Fruit fly (Drosophila melanogaster) whole organism, embryonic: ENCODE results near the gene Fpgs1.

Experiments
- Awh ChIP-seq: fragments of 200-800 bp; sonication (Bioruptor generic); IDR thresholded peaks from 2 replicates; pipeline ENCODE4, ENCODE4 v1.3.6; 2022; ENCODE audit warnings: missing biosample characterization, missing genetic modification characterization
- CG10366 ChIP-seq: fragments of 200-800 bp; sonication (Bioruptor generic); IDR thresholded peaks from 2 replicates; pipeline ENCODE4 v1.3.6; 2022; ENCODE audit warnings: missing biosample characterization, missing genetic modification characterization
- CG11723 ChIP-seq: fragments of 200-800 bp; sonication (Bioruptor generic); optimal IDR thresholded peaks from 2 replicates; lab custom pipeline; 2017; ENCODE audit warnings: missing biosample characterization, mild to moderate bottlenecking, missing genetic modification characterization
- CG13296 ChIP-seq: fragments of 200-800 bp; sonication (Bioruptor generic); optimal IDR thresholded peaks from 3 replicates; lab custom pipeline; 2018; ENCODE audit warnings: missing biosample characterization, mild to moderate bottlenecking, missing genetic modification characterization
- CG15269 ChIP-seq: fragments of 200-800 bp; sonication (Bioruptor generic); optimal IDR thresholded peaks from 2 replicates; lab custom pipeline; 2018; ENCODE audit warnings: missing biosample characterization, mild to moderate bottlenecking, missing genetic modification characterization, moderate library complexity
- CG1529 ChIP-seq: fragments of 200-800 bp; sonication (Bioruptor generic); optimal IDR thresholded peaks from 3 replicates; lab custom pipeline; 2018; ENCODE audit warnings: missing biosample characterization, missing genetic modification characterization
- CG15696 ChIP-seq: fragments of 200-800 bp; sonication (Bioruptor generic); optimal IDR thresholded peaks from 2 replicates; lab custom pipeline; 2019; ENCODE audit warnings: missing biosample characterization, mild to moderate bottlenecking, missing genetic modification characterization, moderate library complexity
- CG2712 ChIP-seq: fragments of 200-800 bp; optimal IDR thresholded peaks from 3 replicates; lab custom pipeline; 2019; ENCODE audit warnings: missing biosample characterization, mild to moderate bottlenecking, missing genetic modification characterization, moderate library complexity
- CG2875 ChIP-seq: fragments of 200-800 bp; sonication (Bioruptor generic); optimal IDR thresholded peaks from 2 replicates; lab custom pipeline; 2017; ENCODE audit warnings: missing biosample characterization, mild to moderate bottlenecking, missing genetic modification characterization, missing genetic modification reagents
- CG3065 ChIP-seq: fragments of 200-800 bp; sonication (Bioruptor generic); optimal IDR thresholded peaks from 2 replicates; lab custom pipeline; 2016; ENCODE audit warnings: missing biosample characterization, missing genetic modification characterization
- CG31441 ChIP-seq: fragments of 200-800 bp; sonication (Bioruptor generic); IDR thresholded peaks from 2 replicates; pipeline ENCODE4 v1.3.6; 2022; ENCODE audit warnings: missing biosample characterization, missing genetic modification characterization
- CG34422 ChIP-seq: fragments of 200-800 bp; sonication (Bioruptor generic); IDR thresholded peaks from 3 replicates; pipeline ENCODE4 v1.3.6; 2022; ENCODE audit warnings: missing biosample characterization, missing genetic modification characterization
- CG6654 ChIP-seq: fragments of 200-800 bp; sonication (Bioruptor generic); optimal IDR thresholded peaks from 2 replicates; lab custom pipeline; 2017; ENCODE audit warnings: missing biosample characterization, mild to moderate bottlenecking, missing genetic modification characterization
- CG7963 ChIP-seq: fragments of 200-800 bp; sonication (Bioruptor generic); IDR thresholded peaks from 3 replicates; pipeline ENCODE4 v1.3.6; 2022; ENCODE audit warnings: missing biosample characterization, missing genetic modification characterization; ENCODE audit not compliant: partially characterized antibody
- CG8281 ChIP-seq: fragments of 200-800 bp; sonication (Bioruptor generic); optimal IDR thresholded peaks from 2 replicates; lab custom pipeline; 2018; ENCODE audit warnings: missing biosample characterization, mild to moderate bottlenecking, missing genetic modification characterization, moderate library complexity
- CTCF ChIP-seq: fragments of 200-800 bp; sonication (Bioruptor generic); optimal IDR thresholded peaks from 2 replicates; lab custom pipeline; 2017; ENCODE audit warnings: missing biosample characterization, mild to moderate bottlenecking, missing genetic modification characterization, moderate library complexity
- Camta ChIP-seq: fragments of 200-800 bp; sonication (Bioruptor generic); optimal IDR thresholded peaks from 2 replicates; lab custom pipeline; 2016; ENCODE audit warnings: missing biosample characterization, missing genetic modification characterization
- CkIIα-i1 ChIP-seq: fragments of 200-800 bp; sonication (Bioruptor generic); IDR thresholded peaks from 2 replicates; pipeline ENCODE4 v1.3.6; 2022; ENCODE audit warnings: missing biosample characterization, missing genetic modification characterization
- Deaf1 ChIP-seq: fragments of 200-800 bp; optimal IDR thresholded peaks from 3 replicates; lab custom pipeline; 2019; ENCODE audit warnings: missing biosample characterization, mild to moderate bottlenecking, missing genetic modification characterization, moderate library complexity
- E2f1 ChIP-seq: fragments of 200-800 bp; sonication (Bioruptor generic); IDR thresholded peaks from 2 replicates; pipeline ENCODE4 v1.3.6; 2022; ENCODE audit warnings: missing biosample characterization, missing genetic modification characterization
- Gsc ChIP-seq: fragments of 200-800 bp; sonication (Bioruptor generic); IDR thresholded peaks from 2 replicates; pipeline ENCODE4 v1.3.6; 2022; ENCODE audit warnings: missing biosample characterization, missing genetic modification characterization
- Hmr ChIP-seq: fragments of 200-800 bp; sonication (Bioruptor generic); optimal IDR thresholded peaks from 3 replicates; lab custom pipeline; 2017; ENCODE audit warnings: mild to moderate bottlenecking, missing biosample characterization, missing genetic modification reagents, missing genetic modification characterization
- Hr78 ChIP-seq, 2 experiments: fragments of 200-800 bp in 1 of 2; fragments of >200 bp in 1 of 2; sonication (Bioruptor generic) in 1 of 2; optimal IDR thresholded peaks; 2 replicates each; lab custom pipeline; 2017 to 2019; ENCODE audit warnings: missing biosample characterization in 2 of 2, missing genetic modification characterization in 2 of 2, mild to moderate bottlenecking in 1 of 2, moderate library complexity in 1 of 2
- Jarid2 ChIP-seq: fragments of 200-800 bp; sonication (Bioruptor generic); optimal IDR thresholded peaks from 3 replicates; lab custom pipeline; 2017; ENCODE audit warnings: mild to moderate bottlenecking, missing biosample characterization, missing genetic modification reagents, missing genetic modification characterization
- Lhr ChIP-seq: fragments of 200-800 bp; sonication (Bioruptor generic); optimal IDR thresholded peaks from 3 replicates; lab custom pipeline; 2017; ENCODE audit warnings: mild to moderate bottlenecking, missing biosample characterization, missing genetic modification reagents, missing genetic modification characterization
- ac ChIP-seq: fragments of 200-800 bp; sonication (Bioruptor generic); optimal IDR thresholded peaks from 3 replicates; lab custom pipeline; 2017; ENCODE audit warnings: missing biosample characterization, mild to moderate bottlenecking, missing genetic modification characterization
- chinmo ChIP-seq: fragments of 200-800 bp; sonication (Bioruptor generic); IDR thresholded peaks from 4 replicates; pipeline ENCODE4 v1.3.6; 2022; ENCODE audit warnings: missing biosample characterization, missing genetic modification characterization; ENCODE audit not compliant: partially characterized antibody
- chm ChIP-seq: fragments of 200-800 bp; sonication (Bioruptor generic); IDR thresholded peaks from 2 replicates; pipeline ENCODE4 v1.3.6; 2022; ENCODE audit warnings: missing biosample characterization, missing genetic modification characterization
- crol ChIP-seq: fragments of 200-800 bp; sonication (Bioruptor generic); IDR thresholded peaks from 2 replicates; pipeline ENCODE4 v1.3.6; 2022; ENCODE audit warnings: missing biosample characterization, missing genetic modification characterization
- da ChIP-seq: fragments of 200-800 bp; sonication (Bioruptor generic); optimal IDR thresholded peaks from 2 replicates; lab custom pipeline; 2016; ENCODE audit warnings: missing biosample characterization, missing genetic modification characterization
- ewg ChIP-seq: fragments of 200-800 bp; sonication (Bioruptor generic); optimal IDR thresholded peaks from 3 replicates; lab custom pipeline; 2017; ENCODE audit warnings: mild to moderate bottlenecking, missing biosample characterization, missing genetic modification reagents, missing genetic modification characterization
- eyg ChIP-seq: fragments of 200-800 bp; sonication (Bioruptor generic); optimal IDR thresholded peaks from 3 replicates; lab custom pipeline; 2016; ENCODE audit warnings: missing biosample characterization, missing genetic modification characterization
- fd102C ChIP-seq: fragments of 200-800 bp; sonication (Bioruptor generic); optimal IDR thresholded peaks from 2 replicates; lab custom pipeline; 2018; ENCODE audit warnings: missing biosample characterization, mild to moderate bottlenecking, missing genetic modification characterization, moderate library complexity
- gce ChIP-seq: fragments of 200-800 bp; sonication (Bioruptor generic); IDR thresholded peaks from 3 replicates; pipeline ENCODE4 v1.3.6; 2022; ENCODE audit warnings: missing biosample characterization, missing genetic modification characterization
- grau ChIP-seq: fragments of 200-800 bp; optimal IDR thresholded peaks from 3 replicates; lab custom pipeline; 2019; ENCODE audit warnings: missing biosample characterization, mild to moderate bottlenecking, missing genetic modification characterization, moderate library complexity
- ham ChIP-seq: fragments of 200-800 bp; sonication (Bioruptor generic); IDR thresholded peaks from 2 replicates; pipeline ENCODE4 v1.3.6; 2022; ENCODE audit warnings: missing biosample characterization, missing genetic modification characterization
- ind ChIP-seq: fragments of 200-800 bp; sonication (Bioruptor generic); optimal IDR thresholded peaks from 3 replicates; lab custom pipeline; 2016; ENCODE audit warnings: missing biosample characterization, missing genetic modification characterization
- insv ChIP-seq, 2 experiments: fragments of 200-800 bp; sonication (Bioruptor generic); optimal IDR thresholded peaks; 3 replicates each; lab custom pipeline; 2016 to 2018; ENCODE audit warnings: missing biosample characterization in 2 of 2, missing genetic modification characterization in 2 of 2
- jing ChIP-seq: fragments of 200-800 bp; sonication (Bioruptor generic); optimal IDR thresholded peaks from 2 replicates; lab custom pipeline; 2018; ENCODE audit warnings: missing biosample characterization, mild to moderate bottlenecking, missing genetic modification characterization
- jumu ChIP-seq: fragments of 200-800 bp; sonication (Bioruptor generic); optimal IDR thresholded peaks from 3 replicates; lab custom pipeline; 2016; ENCODE audit warnings: missing biosample characterization, missing genetic modification characterization
- kay ChIP-seq: fragments of 200-800 bp; sonication (Bioruptor generic); optimal IDR thresholded peaks from 2 replicates; lab custom pipeline; 2016; ENCODE audit warnings: missing biosample characterization, missing genetic modification characterization
- klu ChIP-seq: fragments of 200-800 bp; sonication (Bioruptor generic); IDR thresholded peaks from 2 replicates; pipeline ENCODE4 v1.3.6; 2022; ENCODE audit warnings: missing biosample characterization, missing genetic modification characterization
- odd ChIP-seq: fragments of 200-800 bp; sonication (Bioruptor generic); optimal IDR thresholded peaks from 2 replicates; lab custom pipeline; 2017; ENCODE audit warnings: missing biosample characterization, mild to moderate bottlenecking, missing genetic modification characterization
- run ChIP-seq: fragments of 200-800 bp; sonication (Bioruptor generic); optimal IDR thresholded peaks from 3 replicates; lab custom pipeline; 2018; ENCODE audit warnings: missing biosample characterization, mild to moderate bottlenecking, missing genetic modification characterization
- sqz ChIP-seq: fragments of 200-800 bp; sonication (Bioruptor generic); optimal IDR thresholded peaks from 3 replicates; lab custom pipeline; 2018; ENCODE audit warnings: missing biosample characterization, mild to moderate bottlenecking, missing genetic modification characterization
- tll ChIP-seq, 2 experiments: fragments of 200-800 bp in 1 of 2; fragments of >200 bp in 1 of 2; sonication (Bioruptor generic) in 1 of 2; optimal IDR thresholded peaks; 2 replicates each; lab custom pipeline; 2017 to 2019; ENCODE audit warnings: missing biosample characterization in 2 of 2, missing genetic modification characterization in 2 of 2, mild to moderate bottlenecking in 1 of 2, moderate library complexity in 1 of 2
- toy ChIP-seq: fragments of 200-800 bp; sonication (Bioruptor generic); IDR thresholded peaks from 2 replicates; pipeline ENCODE4 v1.3.6; 2022; ENCODE audit warnings: missing biosample characterization, missing genetic modification characterization
- twi ChIP-seq: fragments of 200-800 bp; optimal IDR thresholded peaks from 2 replicates; lab custom pipeline; 2019; ENCODE audit warnings: missing biosample characterization, mild to moderate bottlenecking, missing genetic modification characterization, moderate library complexity
- unpg ChIP-seq: fragments of 200-800 bp; sonication (Bioruptor generic); optimal IDR thresholded peaks from 3 replicates; lab custom pipeline; 2018; ENCODE audit warnings: missing biosample characterization, mild to moderate bottlenecking, missing genetic modification characterization, moderate library complexity
- wek ChIP-seq: fragments of 200-800 bp; sonication (Bioruptor generic); optimal IDR thresholded peaks from 3 replicates; lab custom pipeline; 2018; ENCODE audit warnings: missing biosample characterization, mild to moderate bottlenecking, missing genetic modification characterization, moderate library complexity
- zf30C ChIP-seq: fragments of 200-800 bp; sonication (Bioruptor generic); optimal IDR thresholded peaks from 3 replicates; lab custom pipeline; 2018; ENCODE audit warnings: missing biosample characterization, mild to moderate bottlenecking, missing genetic modification characterization

Fpgs1 gene

DNA sequence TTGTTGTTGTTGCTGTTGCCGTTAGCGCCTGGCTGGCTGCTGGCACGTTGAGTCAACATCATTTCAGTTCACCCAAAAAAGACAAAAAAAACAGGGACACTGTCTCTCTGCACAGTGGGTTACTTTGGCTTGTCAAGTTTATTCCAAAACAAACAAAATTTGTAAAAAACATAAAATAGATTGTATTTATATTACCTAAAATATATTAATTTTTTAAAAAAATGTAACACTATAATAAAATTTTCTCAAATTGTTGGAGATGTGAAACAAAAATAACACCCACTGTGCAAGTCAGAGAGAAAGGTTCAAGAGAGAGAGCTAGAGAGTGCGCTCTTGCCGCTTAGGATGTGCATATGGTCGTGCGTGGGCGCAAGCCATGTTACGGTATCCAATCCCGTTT is 44.0 kb upstream of the Fpgs1 start:
- TF ChIP-seq zf30C (GFP tag; lab: Kevin White, UChicago) (no peak), Deaf1 (no peak), Jarid2 (GFP tag; lab: Kevin White, UChicago) (peak; percentile 14), gce (GFP tag; lab: Robert Waterston, UW) (no peak), grau (tag; lab: Kevin White, UChicago) (peak; percentile 87), CkIIα-i1 (no peak), Hr78 (GFP tag; optimal IDR thresholded peaks at IDR 0.05; lab: Kevin White, UChicago) (no peak), chm (GFP tag; lab: Robert Waterston, UW) (peak; percentile 27; the same call in 1 of the 2 replicates), Awh (GFP tag; lab: Robert Waterston, UW) (peak; percentile 67), CG15696 (peak; percentile 46), CG2875 (GFP tag; lab: Kevin White, UChicago) (peak; percentile 41), CG15269 (tag; lab: Kevin White, UChicago) (peak; percentile 91), CG7963 (GFP tag; lab: Robert Waterston, UW) (no peak), unpg (GFP tag; lab: Kevin White, UChicago) (peak; percentile 85), ac (GFP tag; lab: Kevin White, UChicago) (no peak), klu (GFP tag; lab: Robert Waterston, UW) (peak; percentile 38; the same call in 1 of the 2 replicates), chinmo (GFP tag; lab: Robert Waterston, UW) (no peak), CG10366 (GFP tag; lab: Robert Waterston, UW) (peak; percentile 69), CG2712 (tag; lab: Kevin White, UChicago) (peak; percentile 81), wek (GFP tag; lab: Kevin White, UChicago) (no peak), Hmr (GFP tag; lab: Kevin White, UChicago) (peak; percentile 94), E2f1 (GFP tag; lab: Robert Waterston, UW) (peak; percentile 74), Camta (no peak), fd102C (GFP tag; lab: Kevin White, UChicago) (no peak), CG8281 (tag; lab: Kevin White, UChicago) (peak; percentile 57), ham (GFP tag; lab: Robert Waterston, UW) (peak; percentile 33; the same call in 1 of the 2 replicates), CG6654 (GFP tag; lab: Kevin White, UChicago) (peak; percentile 27), jumu (no peak), Gsc (GFP tag; lab: Robert Waterston, UW) (0 out of 2 replicates have a peak, but pooled peaks have one; percentile 14), CG31441 (GFP tag; lab: Robert Waterston, UW) (peak; percentile 84), CG13296 (peak; percentile 91), odd (GFP tag; lab: Kevin White, UChicago) (peak; percentile 68), ind (GFP tag; lab: Kevin White, UChicago) (peak; percentile 63), crol (GFP tag; lab: Robert Waterston, UW) (no peak), sqz (GFP tag; lab: Kevin White, UChicago) (peak; percentile 75), jing (GFP tag; lab: Kevin White, UChicago) (no peak), Lhr (GFP tag; lab: Kevin White, UChicago) (no peak), kay (GFP tag; lab: Kevin White, UChicago) (no peak), tll (GFP tag; optimal IDR thresholded peaks at IDR 0.05; lab: Kevin White, UChicago) (no peak), CG11723 (GFP tag; lab: Kevin White, UChicago) (peak; percentile 42), CG1529 (peak; percentile 36), eyg (GFP tag; lab: Kevin White, UChicago) (no peak), CTCF (GFP tag; lab: Kevin White, UChicago) (no peak), da (GFP tag; lab: Kevin White, UChicago) (no peak), toy (GFP tag; lab: Robert Waterston, UW) (peak; percentile 68; the same call in 1 of the 2 replicates), run (peak; percentile 71), ewg (GFP tag; lab: Kevin White, UChicago) (peak; percentile 57), twi (tag; lab: Kevin White, UChicago) (peak; percentile 36), CG34422 (peak; percentile 68), insv (GFP tag; optimal IDR thresholded peaks at IDR 0.05; lab: Kevin White, UChicago) (peak in 1 of 2 experiments; percentile 40), CG3065 (GFP tag; lab: Kevin White, UChicago) (no peak)
